Worm (Caenorhabditis elegans) whole organism, L2 larva: ENCODE measurements around the gene nprl-3.
A peak's percentile ranks its signal among the peaks of the same experiment; 100 is the strongest.

Experiments
- C34F6.9 ChIP-seq: fragments of 150-350 bp; optimal IDR thresholded peaks from 2 replicates; lab custom pipeline; 2014; ENCODE audit warnings: missing biosample characterization, missing genetic modification characterization
- F13H6.1 ChIP-seq: sonication (generic microtip); optimal IDR thresholded peaks from 2 replicates; lab custom pipeline; 2016; ENCODE audit warnings: missing genetic modification characterization, missing compliant biosample characterization
- R02D3.7 ChIP-seq: fragments of 150-350 bp; optimal IDR thresholded peaks from 2 replicates; lab custom pipeline; 2014; ENCODE audit warnings: missing biosample characterization, missing genetic modification characterization
- Y55F3AM.14 ChIP-seq: fragments of 200-800 bp; sonication (Bioruptor generic); optimal IDR thresholded peaks from 2 replicates; lab custom pipeline; 2018; ENCODE audit warnings: mild to moderate bottlenecking, missing genetic modification characterization, missing compliant biosample characterization
- alr-1 ChIP-seq: fragments of 150-350 bp; optimal IDR thresholded peaks from 2 replicates; lab custom pipeline; 2014; ENCODE audit warnings: missing biosample characterization, missing genetic modification characterization
- aly-2 ChIP-seq: fragments of 150-350 bp; optimal IDR thresholded peaks from 2 replicates; lab custom pipeline; 2014; ENCODE audit warnings: missing biosample characterization, missing genetic modification characterization
- ama-1 ChIP-seq: fragments of 150-350 bp; optimal IDR thresholded peaks from 2 replicates; lab custom pipeline; 2018; ENCODE audit warnings: inconsistent platforms
- blmp-1 ChIP-seq: sonication (generic microtip); optimal IDR thresholded peaks from 2 replicates; lab custom pipeline; 2017; ENCODE audit warnings: missing genetic modification characterization, mild to moderate bottlenecking, missing compliant biosample characterization, antibody characterized with exemption, moderate library complexity; ENCODE audit not compliant: insufficient read depth
- ceh-82 ChIP-seq: fragments of 150-350 bp; optimal IDR thresholded peaks from 2 replicates; lab custom pipeline; 2014; ENCODE audit warnings: missing biosample characterization, missing genetic modification characterization
- crh-2 ChIP-seq: sonication (generic microtip); optimal IDR thresholded peaks from 2 replicates; lab custom pipeline; 2017; ENCODE audit warnings: missing biosample characterization, missing genetic modification characterization
- dmd-4 ChIP-seq: sonication (generic microtip); optimal IDR thresholded peaks from 2 replicates; lab custom pipeline; 2017; ENCODE audit warnings: missing biosample characterization, missing genetic modification characterization
- elt-3 ChIP-seq: sonication (generic microtip); optimal IDR thresholded peaks from 2 replicates; lab custom pipeline; 2017; ENCODE audit warnings: missing biosample characterization, missing genetic modification characterization
- fos-1 ChIP-seq: fragments of 150-350 bp; optimal IDR thresholded peaks from 2 replicates; lab custom pipeline; 2014; ENCODE audit warnings: missing biosample characterization, missing genetic modification characterization
- lin-11 ChIP-seq: fragments of 150-350 bp; sonication (generic microtip); optimal IDR thresholded peaks from 2 replicates; lab custom pipeline; 2014; ENCODE audit warnings: missing biosample characterization, missing genetic modification characterization, inconsistent platforms, mixed read lengths
- lin-13 ChIP-seq: fragments of 150-350 bp; optimal IDR thresholded peaks from 2 replicates; lab custom pipeline; 2014; ENCODE audit warnings: missing biosample characterization, missing genetic modification reagents, missing genetic modification characterization
- lin-39 ChIP-seq: fragments of 150-350 bp; optimal IDR thresholded peaks from 2 replicates; lab custom pipeline; 2014; ENCODE audit warnings: missing biosample characterization, missing genetic modification reagents, missing genetic modification characterization
- lsy-2 ChIP-seq, 2 experiments: fragments of 150-350 bp in 1 of 2; sonication (generic microtip) in 1 of 2; optimal IDR thresholded peaks; 2 replicates each; lab custom pipeline; 2014 to 2017; ENCODE audit warnings: missing biosample characterization in 2 of 2, missing genetic modification characterization in 2 of 2
- mab-5 ChIP-seq: fragments of 150-350 bp; optimal IDR thresholded peaks from 2 replicates; lab custom pipeline; 2014; ENCODE audit warnings: missing biosample characterization, missing genetic modification characterization
- mbf-1 ChIP-seq: sonication (generic microtip); optimal IDR thresholded peaks from 2 replicates; lab custom pipeline; 2017; ENCODE audit warnings: missing biosample characterization, missing genetic modification characterization
- mdl-1 ChIP-seq, 2 experiments: fragments of 150-350 bp in 1 of 2; sonication (generic microtip) in 1 of 2; optimal IDR thresholded peaks; 2 replicates each; lab custom pipeline; 2017; ENCODE audit warnings: missing biosample characterization in 2 of 2, missing genetic modification characterization in 2 of 2
- nhr-11 ChIP-seq: fragments of 150-350 bp; optimal IDR thresholded peaks from 2 replicates; lab custom pipeline; 2014; ENCODE audit warnings: missing biosample characterization, missing genetic modification characterization
- nhr-12 ChIP-seq: fragments of 150-350 bp; optimal IDR thresholded peaks from 2 replicates; lab custom pipeline; 2014; ENCODE audit warnings: missing biosample characterization, missing genetic modification characterization
- nhr-129 ChIP-seq: fragments of 150-350 bp; optimal IDR thresholded peaks from 2 replicates; lab custom pipeline; 2014; ENCODE audit warnings: missing biosample characterization, missing genetic modification characterization
- nhr-21 ChIP-seq: fragments of 150-350 bp; optimal IDR thresholded peaks from 2 replicates; lab custom pipeline; 2014; ENCODE audit warnings: missing biosample characterization, missing genetic modification characterization
- nhr-25 ChIP-seq: fragments of 150-350 bp; sonication (generic microtip); optimal IDR thresholded peaks from 3 replicates; lab custom pipeline; 2014; ENCODE audit warnings: missing biosample characterization, missing genetic modification characterization
- nhr-6 ChIP-seq: fragments of 150-350 bp; optimal IDR thresholded peaks from 2 replicates; lab custom pipeline; 2014; ENCODE audit warnings: missing biosample characterization, missing genetic modification characterization
- nhr-77 ChIP-seq: fragments of 150-350 bp; optimal IDR thresholded peaks from 2 replicates; lab custom pipeline; 2014; ENCODE audit warnings: missing biosample characterization, missing genetic modification characterization
- peb-1 ChIP-seq: fragments of 150-350 bp; optimal IDR thresholded peaks from 2 replicates; lab custom pipeline; 2014; ENCODE audit warnings: missing biosample characterization, missing genetic modification characterization
- sem-4 ChIP-seq: fragments of 150-350 bp; optimal IDR thresholded peaks from 2 replicates; lab custom pipeline; 2014; ENCODE audit warnings: missing biosample characterization, missing genetic modification reagents, missing genetic modification characterization
- skn-1 ChIP-seq: sonication (generic microtip); optimal IDR thresholded peaks from 2 replicates; lab custom pipeline; 2017; ENCODE audit warnings: missing biosample characterization, missing genetic modification characterization
- sma-3 ChIP-seq: sonication (generic microtip); optimal IDR thresholded peaks from 2 replicates; lab custom pipeline; 2016; ENCODE audit warnings: missing genetic modification reagents, missing genetic modification characterization, missing compliant biosample characterization
- snpc-4 ChIP-seq: fragments of 150-350 bp; optimal IDR thresholded peaks from 2 replicates; lab custom pipeline; 2014; ENCODE audit warnings: missing biosample characterization, missing genetic modification characterization
- unc-39 ChIP-seq: fragments of 150-350 bp; optimal IDR thresholded peaks from 2 replicates; lab custom pipeline; 2014; ENCODE audit warnings: missing biosample characterization, missing genetic modification characterization
- unc-62 ChIP-seq: fragments of 150-350 bp; optimal IDR thresholded peaks from 2 replicates; lab custom pipeline; 2014; ENCODE audit warnings: missing biosample characterization, missing genetic modification reagents, missing genetic modification characterization
- zag-1 ChIP-seq: fragments of 150-350 bp; optimal IDR thresholded peaks from 2 replicates; lab custom pipeline; 2014; ENCODE audit warnings: missing biosample characterization, missing genetic modification characterization
- ztf-11 ChIP-seq: sonication (generic microtip); optimal IDR thresholded peaks from 2 replicates; lab custom pipeline; 2017; ENCODE audit warnings: missing biosample characterization, missing genetic modification characterization
- ztf-4 ChIP-seq: fragments of 150-350 bp; optimal IDR thresholded peaks from 2 replicates; lab custom pipeline; 2014; ENCODE audit warnings: missing biosample characterization, missing genetic modification characterization

Gene nprl-3

ce11 chrIV:8299636-8300035 lies 2.3 kb downstream of the nprl-3 start, which contains the start of gene F35H10.6:
Gene F35H10.6 (plus strand): TSS chrIV:8299936.
- TF ChIP-seq nhr-129 (tag; lab: Kevin White, UChicago): no peak
- TF ChIP-seq F13H6.1 (tag; lab: Kevin White, UChicago): no peak
- TF ChIP-seq unc-39 (tag; lab: Kevin White, UChicago): no peak
- TF ChIP-seq aly-2 (tag; lab: Kevin White, UChicago): no peak
- TF ChIP-seq sma-3 (GFP tag; lab: Kevin White, UChicago): no peak
- TF ChIP-seq nhr-12: no peak
- TF ChIP-seq peb-1: no peak
- no peak for TF ChIP-seq lsy-2 (tag; optimal IDR thresholded peaks at IDR 0.05; lab: Kevin White, UChicago)
- TF ChIP-seq ztf-11 (tag; lab: Kevin White, UChicago): no peak
- TF ChIP-seq nhr-77: no peak
- TF ChIP-seq mab-5 (tag; lab: Kevin White, UChicago): no peak
- no peak for TF ChIP-seq unc-62
- no peak for TF ChIP-seq Y55F3AM.14
- TF ChIP-seq nhr-6 (tag; lab: Kevin White, UChicago): no peak
- no peak for TF ChIP-seq lin-39 (tag; lab: Kevin White, UChicago)
- TF ChIP-seq crh-2 (tag; lab: Kevin White, UChicago): no peak
- no peak for TF ChIP-seq ama-1

DNA sequence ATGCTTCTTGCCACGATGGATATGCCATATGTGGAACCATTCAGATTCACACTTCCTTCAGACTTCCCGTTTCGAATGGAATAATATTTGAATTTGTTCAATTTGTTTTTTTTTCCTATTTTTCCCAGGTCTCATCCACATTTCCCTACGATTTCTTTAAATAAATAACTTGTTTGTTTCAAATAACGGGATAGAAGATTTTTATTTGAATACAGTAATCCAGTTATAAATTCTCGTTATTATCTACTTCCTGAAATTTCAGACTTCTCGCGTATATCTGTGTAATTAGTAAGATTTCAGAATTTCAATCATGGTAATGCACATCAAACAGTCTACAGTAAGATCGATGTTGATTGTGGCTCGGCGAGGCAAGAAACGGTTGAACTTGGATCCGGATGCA lies 3.2 kb downstream of the nprl-3 start, which contains the start of gene F35H10.5:
Gene F35H10.5, plus strand, starts transcription at position 301 of the 400 bp plus-strand sequence.
- TF ChIP-seq zag-1 (tag; lab: Kevin White, UChicago): no peak
- TF ChIP-seq lin-11 (tag; lab: Kevin White, UChicago): no peak
- no peak for TF ChIP-seq lin-13 (GFP tag; lab: Kevin White, UChicago)
- TF ChIP-seq alr-1 (tag; lab: Kevin White, UChicago): no peak
- TF ChIP-seq ztf-4 (tag; lab: Kevin White, UChicago): no peak

DNA sequence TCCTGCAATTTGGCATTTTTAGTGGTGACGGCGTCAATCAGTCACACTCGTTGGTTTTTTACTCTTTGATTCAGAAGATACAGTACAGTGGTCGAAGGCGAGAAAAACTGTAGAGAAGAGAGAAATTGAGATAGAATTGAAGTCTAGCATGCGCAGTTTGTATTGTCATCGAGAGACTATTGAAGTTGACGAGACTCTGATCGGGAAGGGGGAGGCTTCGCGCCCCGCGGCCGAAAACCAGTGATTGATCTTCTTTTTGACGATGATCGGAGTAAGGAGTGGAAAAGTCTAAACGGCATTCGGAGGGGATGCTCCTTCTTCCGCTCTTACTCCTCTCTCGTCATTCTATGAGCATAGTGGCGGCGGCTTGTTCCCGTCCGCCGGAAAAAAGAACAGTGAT lies 4.6 kb downstream of the nprl-3 start:
- no peak for TF ChIP-seq ama-1
- TF ChIP-seq ztf-4 (tag; lab: Kevin White, UChicago): no peak
- TF ChIP-seq nhr-129 (tag; lab: Kevin White, UChicago): peak; percentile 17
- TF ChIP-seq nhr-21 (tag; lab: Kevin White, UChicago): peak; percentile 59
- TF ChIP-seq fos-1 (tag; lab: Kevin White, UChicago): peak; percentile 46
- peak; percentile 20 for TF ChIP-seq crh-2 (tag; lab: Kevin White, UChicago)
- no peak for TF ChIP-seq snpc-4
- TF ChIP-seq Y55F3AM.14: no peak
- TF ChIP-seq nhr-25 (tag; lab: Kevin White, UChicago): peak; percentile 48
- TF ChIP-seq ceh-82: no peak
- TF ChIP-seq sem-4 (tag; lab: Kevin White, UChicago): peak; percentile 27
- no peak for TF ChIP-seq mdl-1 (tag; optimal IDR thresholded peaks at IDR 0.05; lab: Kevin White, UChicago)
- peak; percentile 23 for TF ChIP-seq peb-1
- TF ChIP-seq sma-3 (GFP tag; lab: Kevin White, UChicago): peak; percentile 45

- no peak for TF ChIP-seq lin-11 (tag; lab: Kevin White, UChicago)
- no peak for TF ChIP-seq mbf-1 (tag; lab: Kevin White, UChicago)
- TF ChIP-seq unc-39 (tag; lab: Kevin White, UChicago): no peak
- TF ChIP-seq dmd-4 (tag; lab: Kevin White, UChicago): no peak
- peak; percentile 56 for TF ChIP-seq nhr-25 (tag; lab: Kevin White, UChicago)
- TF ChIP-seq ceh-82: no peak
- TF ChIP-seq skn-1 (tag; lab: Kevin White, UChicago): no peak
- no peak for TF ChIP-seq R02D3.7
- TF ChIP-seq nhr-11 (tag; lab: Kevin White, UChicago): no peak
- TF ChIP-seq elt-3 (tag; lab: Kevin White, UChicago): no peak
- no peak for TF ChIP-seq snpc-4
- TF ChIP-seq mdl-1 (tag; optimal IDR thresholded peaks at IDR 0.05; lab: Kevin White, UChicago): no peak
- TF ChIP-seq crh-2 (tag; lab: Kevin White, UChicago): no peak
- no peak for TF ChIP-seq nhr-12
- TF ChIP-seq blmp-1 (tag; lab: Kevin White, UChicago): peak; percentile 62
- no peak for TF ChIP-seq C34F6.9
- TF ChIP-seq, all 48 proteins: peak for 2
Observed at ce11 chrIV:8302648-8303161, 5.4 kb downstream of the nprl-3 start.
